Worm (Caenorhabditis elegans) whole organism, L3 larva: ENCODE measurements around the gene F37B4.10.

Experiments used
- aly-2 ChIP-seq: fragments of 150-350 bp; optimal IDR thresholded peaks from 2 replicates; lab custom pipeline; 2014; ENCODE audit warnings: missing biosample characterization, missing genetic modification characterization
- nhr-11 ChIP-seq: fragments of 150-350 bp; optimal IDR thresholded peaks from 2 replicates; lab custom pipeline; 2014; ENCODE audit warnings: missing biosample characterization, missing genetic modification characterization
- unc-39 ChIP-seq: sonication (generic microtip); optimal IDR thresholded peaks from 4 replicates; lab custom pipeline; 2017; ENCODE audit warnings: missing biosample characterization, missing genetic modification characterization

- TF ChIP-seq aly-2 (tag; lab: Kevin White, UChicago) (no peak), nhr-11 (tag; lab: Kevin White, UChicago) (no peak), unc-39 (tag; lab: Kevin White, UChicago) (no peak)
These were observed 2.4 kb upstream of the F37B4.10 start, which contains the start of gene str-39 for ce11 chrV:2879801-2880200.
